Worm (Caenorhabditis elegans) whole organism, midembryonic: Measurements from ENCODE around the gene ZK185.5.

Source experiments
- T22C8.4 ChIP-seq: fragments of 200-800 bp; sonication (Bioruptor generic); IDR thresholded peaks from 2 replicates; pipeline ENCODE4 v1.3.6; 2022; ENCODE audit warnings: missing genetic modification characterization, missing compliant biosample characterization
- cog-1 ChIP-seq: sonication (generic microtip); optimal IDR thresholded peaks from 2 replicates; lab custom pipeline; 2016; ENCODE audit warnings: missing genetic modification characterization, missing compliant biosample characterization
- flt-1 ChIP-seq: fragments of 200-800 bp; sonication (Bioruptor generic); IDR thresholded peaks from 2 replicates; pipeline ENCODE4 v1.3.6; 2022; ENCODE audit warnings: missing genetic modification characterization, missing compliant biosample characterization
- klf-2 ChIP-seq: fragments of 200-800 bp; sonication (Bioruptor generic); conservative IDR thresholded peaks from 2 replicates; pipeline ENCODE4 v1.3.6; 2022; ENCODE audit warnings: missing genetic modification reagents, missing genetic modification characterization, missing compliant biosample characterization
- med-1 ChIP-seq: sonication (generic microtip); optimal IDR thresholded peaks from 2 replicates; lab custom pipeline; 2017; ENCODE audit warnings: missing genetic modification characterization, mild to moderate bottlenecking, missing compliant biosample characterization, antibody characterized with exemption, missing genetic modification reagents; ENCODE audit not compliant: insufficient read depth
- ref-1 ChIP-seq: fragments of 200-800 bp; sonication (Bioruptor generic); conservative IDR thresholded peaks from 2 replicates; pipeline ENCODE4 v1.3.6; 2022; ENCODE audit warnings: missing genetic modification reagents, missing genetic modification characterization, missing compliant biosample characterization
- tab-1 ChIP-seq: fragments of 200-800 bp; sonication (Bioruptor generic); IDR thresholded peaks from 2 replicates; pipeline ENCODE4 v1.3.6; 2022; ENCODE audit warnings: missing genetic modification characterization, missing compliant biosample characterization
- ztf-23 ChIP-seq: fragments of 200-800 bp; sonication (Bioruptor generic); IDR thresholded peaks from 2 replicates; pipeline ENCODE4 v1.3.6; 2022; ENCODE audit warnings: missing genetic modification reagents, missing genetic modification characterization, missing compliant biosample characterization
- ztf-29 ChIP-seq: fragments of 200-800 bp; sonication (Bioruptor generic); IDR thresholded peaks from 2 replicates; pipeline ENCODE4 v1.3.6; 2022; ENCODE audit warnings: missing genetic modification reagents, missing genetic modification characterization, missing compliant biosample characterization

Gene ZK185.5

ce11 chrIV:4565882-4566281 lies 20.2 kb upstream of the ZK185.5 start:
- TF ChIP-seq T22C8.4 (no peak), ztf-23 (GFP tag; lab: Robert Waterston, UW) (no peak), tab-1 (GFP tag; lab: Robert Waterston, UW) (no peak), med-1 (GFP tag; lab: Kevin White, UChicago) (no peak), cog-1 (tag; lab: Kevin White, UChicago) (no peak), ref-1 (GFP tag; lab: Robert Waterston, UW) (no peak)

- TF ChIP-seq flt-1 (no peak), ztf-23 (GFP tag; lab: Robert Waterston, UW) (no peak), ref-1 (GFP tag; lab: Robert Waterston, UW) (no peak), tab-1 (GFP tag; lab: Robert Waterston, UW) (no peak), klf-2 (GFP tag; lab: Robert Waterston, UW) (no peak), cog-1 (tag; lab: Kevin White, UChicago) (no peak), T22C8.4 (no peak), ztf-29 (GFP tag; lab: Robert Waterston, UW) (no peak), med-1 (GFP tag; lab: Kevin White, UChicago) (no peak)
These were observed 18.8 kb upstream of the ZK185.5 start for ce11 chrIV:4564541-4564940.

DNA sequence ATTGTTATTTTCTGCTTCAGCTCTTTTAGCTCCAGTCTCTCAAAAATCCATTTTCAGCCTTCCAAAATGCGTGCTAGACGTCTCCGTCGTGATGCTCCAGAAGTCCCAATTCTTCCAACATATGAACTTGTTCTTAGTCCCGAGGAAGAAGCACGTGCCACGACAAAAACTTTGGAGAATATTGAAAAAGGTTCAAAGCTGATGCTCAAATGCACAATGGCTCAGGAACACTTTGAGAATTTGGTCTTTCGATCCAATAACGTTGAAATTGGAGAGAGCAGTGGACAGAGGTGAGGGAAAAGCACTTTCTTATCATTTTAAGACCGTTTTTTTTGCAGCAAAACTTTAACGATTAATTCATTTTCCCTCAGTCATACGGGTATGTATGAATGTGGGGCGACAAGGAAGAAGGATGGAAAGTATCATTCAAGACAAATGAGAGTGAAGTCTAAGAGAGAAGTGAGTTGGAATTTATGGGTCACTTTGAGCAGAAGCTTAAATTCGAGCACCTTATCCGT lies 16.9 kb upstream of the ZK185.5 start, which contains the start of gene igeg-1:
igeg-1 (plus strand) TSS at position 51 of the 518 bp plus-strand sequence.
- TF ChIP-seq cog-1 (tag; lab: Kevin White, UChicago), result no peak
- TF ChIP-seq ztf-23 (GFP tag; lab: Robert Waterston, UW), result no peak
- TF ChIP-seq klf-2 (GFP tag; lab: Robert Waterston, UW), result no peak
- TF ChIP-seq T22C8.4, result no peak
- no peak for TF ChIP-seq tab-1 (GFP tag; lab: Robert Waterston, UW)
- TF ChIP-seq flt-1, result no peak
- TF ChIP-seq med-1 (GFP tag; lab: Kevin White, UChicago), result no peak

- TF ChIP-seq ztf-29 (GFP tag; lab: Robert Waterston, UW) (no peak), flt-1 (no peak), ztf-23 (GFP tag; lab: Robert Waterston, UW) (no peak), ref-1 (GFP tag; lab: Robert Waterston, UW) (no peak), klf-2 (GFP tag; lab: Robert Waterston, UW) (no peak), cog-1 (tag; lab: Kevin White, UChicago) (no peak), T22C8.4 (no peak), tab-1 (GFP tag; lab: Robert Waterston, UW) (no peak), med-1 (GFP tag; lab: Kevin White, UChicago) (no peak)
These were observed 13.4 kb upstream of the ZK185.5 start for ce11 chrIV:4559160-4559559.

DNA sequence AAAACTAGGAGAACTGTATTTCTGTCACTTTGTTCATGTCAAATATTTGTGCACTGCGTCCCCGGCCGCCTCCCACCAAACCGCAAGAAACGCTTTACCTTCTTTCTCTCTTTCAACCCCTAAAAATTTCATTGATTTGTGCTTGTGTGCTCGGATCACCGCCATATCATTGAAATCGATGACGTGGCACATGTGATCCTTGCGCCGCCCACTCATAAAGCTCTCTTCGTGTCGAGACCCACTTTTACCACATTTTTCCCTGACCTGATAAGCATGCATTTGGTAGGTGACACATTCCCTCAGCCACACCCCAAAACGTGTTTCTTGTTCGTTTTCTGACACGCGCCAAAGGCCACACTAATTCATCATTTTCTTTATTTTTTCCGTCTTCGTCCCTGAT lies 12.0 kb upstream of the ZK185.5 start:
- TF ChIP-seq tab-1 (GFP tag; lab: Robert Waterston, UW) (no peak), flt-1 (no peak), ztf-29 (GFP tag; lab: Robert Waterston, UW) (no peak), klf-2 (GFP tag; lab: Robert Waterston, UW) (no peak), cog-1 (tag; lab: Kevin White, UChicago) (no peak), ztf-23 (GFP tag; lab: Robert Waterston, UW) (no peak), med-1 (GFP tag; lab: Kevin White, UChicago) (no peak), ref-1 (GFP tag; lab: Robert Waterston, UW) (no peak), T22C8.4 (no peak)

- TF ChIP-seq cog-1 (tag; lab: Kevin White, UChicago) (no peak), tab-1 (GFP tag; lab: Robert Waterston, UW) (no peak), klf-2 (GFP tag; lab: Robert Waterston, UW) (no peak), ztf-23 (GFP tag; lab: Robert Waterston, UW) (no peak), ztf-29 (GFP tag; lab: Robert Waterston, UW) (no peak), med-1 (GFP tag; lab: Kevin White, UChicago) (no peak), ref-1 (GFP tag; lab: Robert Waterston, UW) (no peak), T22C8.4 (no peak), flt-1 (no peak)
These were observed 11.4 kb upstream of the ZK185.5 start for ce11 chrIV:4557130-4557529.

ce11 chrIV:4551562-4551961 lies 5.8 kb upstream of the ZK185.5 start:
- TF ChIP-seq klf-2 (GFP tag; lab: Robert Waterston, UW), result no peak
- no peak for TF ChIP-seq ztf-23 (GFP tag; lab: Robert Waterston, UW)
- TF ChIP-seq tab-1 (GFP tag; lab: Robert Waterston, UW), result no peak
- TF ChIP-seq ztf-29 (GFP tag; lab: Robert Waterston, UW), result no peak
- TF ChIP-seq cog-1 (tag; lab: Kevin White, UChicago), result no peak
- no peak for TF ChIP-seq ref-1 (GFP tag; lab: Robert Waterston, UW)
- TF ChIP-seq flt-1, result no peak
- no peak for TF ChIP-seq med-1 (GFP tag; lab: Kevin White, UChicago)
- no peak for TF ChIP-seq T22C8.4

DNA sequence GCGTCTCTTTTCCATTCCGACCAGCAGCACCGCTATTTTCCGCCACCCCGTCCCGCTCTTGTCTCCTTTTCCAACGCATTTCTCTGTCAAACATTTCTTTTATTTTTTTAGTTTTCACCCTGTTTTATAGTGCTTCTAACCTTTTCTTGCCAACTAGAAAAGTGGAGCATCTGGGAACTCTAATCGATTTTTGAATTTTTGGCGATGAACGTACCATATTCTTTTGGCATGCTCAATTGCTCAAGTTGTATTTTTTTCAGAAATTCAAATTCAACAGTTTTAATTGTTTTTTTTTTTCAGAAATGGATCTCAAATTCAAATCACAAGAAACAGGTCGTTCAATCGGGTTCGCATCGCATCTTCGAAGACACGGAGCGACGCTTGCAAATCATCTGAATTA lies 2.5 kb upstream of the ZK185.5 start, which contains the start of gene ZK185.1:
ZK185.1 (plus strand) TSS at position 301 of the 400 bp plus-strand sequence.
- TF ChIP-seq tab-1 (GFP tag; lab: Robert Waterston, UW) (no peak), flt-1 (no peak), ref-1 (GFP tag; lab: Robert Waterston, UW) (no peak), ztf-23 (GFP tag; lab: Robert Waterston, UW) (no peak), med-1 (GFP tag; lab: Kevin White, UChicago) (no peak), ztf-29 (GFP tag; lab: Robert Waterston, UW) (no peak)

- TF ChIP-seq ztf-29 (GFP tag; lab: Robert Waterston, UW), result no peak
- no peak for TF ChIP-seq tab-1 (GFP tag; lab: Robert Waterston, UW)
- TF ChIP-seq klf-2 (GFP tag; lab: Robert Waterston, UW), result no peak
- no peak for TF ChIP-seq ztf-23 (GFP tag; lab: Robert Waterston, UW)
- TF ChIP-seq cog-1 (tag; lab: Kevin White, UChicago), result no peak
- no peak for TF ChIP-seq flt-1
- TF ChIP-seq ref-1 (GFP tag; lab: Robert Waterston, UW), result no peak
These were observed 1.5 kb downstream of the ZK185.5 start for ce11 chrIV:4544215-4544614.
